Worm (Caenorhabditis elegans): ENCODE results near the gene K07E3.9.

Gene K07E3.9

ce11 chrX:8074527-8074926, 33.5 kb upstream of the K07E3.9 start:
- TF ChIP-seq lin-32 (GFP tag; optimal IDR thresholded peaks at IDR 0.05), result no peak
- TF ChIP-seq sem-2 (GFP tag; optimal IDR thresholded peaks at IDR 0.05), result no peak
- TF ChIP-seq M03D4.4 (tag; optimal IDR thresholded peaks at IDR 0.05), result no peak
- TF ChIP-seq ceh-39 (tag; optimal IDR thresholded peaks at IDR 0.05), result no peak
- no peak for TF ChIP-seq ztf-11 (tag; optimal IDR thresholded peaks at IDR 0.05)
- no peak for TF ChIP-seq mep-1 (tag; optimal IDR thresholded peaks at IDR 0.05)
- TF ChIP-seq nhr-237 (tag; optimal IDR thresholded peaks at IDR 0.05), result no peak
- no peak for TF ChIP-seq ceh-83 (GFP tag; optimal IDR thresholded peaks at IDR 0.05)
- no peak for TF ChIP-seq blmp-1 (tag; optimal IDR thresholded peaks at IDR 0.05)
- TF ChIP-seq nhr-2 (tag; optimal IDR thresholded peaks at IDR 0.05), result no peak

DNA sequence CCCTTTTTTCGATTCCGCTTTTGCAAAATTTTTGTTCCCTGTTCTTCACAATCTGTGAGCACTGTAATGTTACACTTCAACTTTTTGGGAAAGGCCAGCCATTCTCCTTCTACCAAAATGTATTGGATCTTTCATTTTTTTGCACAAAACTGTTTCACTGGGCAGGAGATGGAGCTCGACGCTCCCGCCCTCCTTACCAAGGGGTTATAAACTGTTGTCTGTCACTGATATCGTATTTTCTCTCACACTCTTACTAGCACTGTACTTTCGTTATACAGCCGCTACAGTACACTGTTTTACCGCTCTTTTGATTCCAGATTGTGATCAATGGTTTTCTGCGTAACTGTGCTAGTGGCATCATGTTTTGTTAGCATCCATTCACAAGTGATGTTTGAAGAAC, 30.3 kb upstream of the K07E3.9 start, which contains the start of gene C46F2.1:
C46F2.1 (plus strand) TSS at position 301 of the 400 bp plus-strand sequence.
- TF ChIP-seq unc-62 (GFP tag; optimal IDR thresholded peaks at IDR 0.05), result no peak
- no peak for TF ChIP-seq mep-1 (tag; optimal IDR thresholded peaks at IDR 0.05)
- TF ChIP-seq nhr-12 (tag; optimal IDR thresholded peaks at IDR 0.05), result no peak
- no peak for TF ChIP-seq ces-1 (GFP tag; optimal IDR thresholded peaks at IDR 0.05)
- no peak for TF ChIP-seq nhr-76 (tag; optimal IDR thresholded peaks at IDR 0.05)
- TF ChIP-seq ceh-83 (GFP tag; optimal IDR thresholded peaks at IDR 0.05), result no peak
- TF ChIP-seq unc-120 (tag; optimal IDR thresholded peaks at IDR 0.05; ENCODE audit: poor library complexity, severe bottlenecking), result no peak
- no peak for TF ChIP-seq pha-4 (tag; optimal IDR thresholded peaks at IDR 0.05)
- no peak for TF ChIP-seq sptf-1 (tag; optimal IDR thresholded peaks at IDR 0.05)
- TF ChIP-seq nhr-237 (tag; optimal IDR thresholded peaks at IDR 0.05), result no peak
- no peak for TF ChIP-seq ceh-39 (tag; optimal IDR thresholded peaks at IDR 0.05)
- no peak for TF ChIP-seq lsy-2 (tag; optimal IDR thresholded peaks at IDR 0.05)
- no peak for TF ChIP-seq elt-3 (tag; optimal IDR thresholded peaks at IDR 0.05)
- no peak for TF ChIP-seq elt-1 (tag; optimal IDR thresholded peaks at IDR 0.05; ENCODE audit: borderline replicate concordance, insufficient read depth)
- TF ChIP-seq tbx-8 (GFP tag; optimal IDR thresholded peaks at IDR 0.05), result no peak
- no peak for TF ChIP-seq unc-39 (tag; optimal IDR thresholded peaks at IDR 0.05)
- no peak for TF ChIP-seq mls-2 (tag; optimal IDR thresholded peaks at IDR 0.05)
- no peak for TF ChIP-seq mab-5 (tag; optimal IDR thresholded peaks at IDR 0.05)
- no peak for TF ChIP-seq nhr-28 (tag; optimal IDR thresholded peaks at IDR 0.05)
- TF ChIP-seq drap-1 (GFP tag; optimal IDR thresholded peaks at IDR 0.05), result no peak

ce11 chrX:8078374-8078773, 29.6 kb upstream of the K07E3.9 start:
- TF ChIP-seq pha-4 (tag; optimal IDR thresholded peaks at IDR 0.05) (no peak), nhr-28 (tag; optimal IDR thresholded peaks at IDR 0.05) (no peak), M03D4.4 (tag; optimal IDR thresholded peaks at IDR 0.05) (no peak), hlh-1 (tag; optimal IDR thresholded peaks at IDR 0.05) (no peak), blmp-1 (tag; optimal IDR thresholded peaks at IDR 0.05) (no peak), sptf-1 (tag; optimal IDR thresholded peaks at IDR 0.05) (no peak), unc-120 (tag; optimal IDR thresholded peaks at IDR 0.05; ENCODE audit: poor library complexity, severe bottlenecking) (no peak), elt-1 (tag; optimal IDR thresholded peaks at IDR 0.05; ENCODE audit: borderline replicate concordance, insufficient read depth) (no peak), ham-2 (GFP tag; optimal IDR thresholded peaks at IDR 0.05) (no peak), lsy-2 (tag; optimal IDR thresholded peaks at IDR 0.05) (no peak), lin-32 (GFP tag; optimal IDR thresholded peaks at IDR 0.05) (no peak), ceh-39 (tag; optimal IDR thresholded peaks at IDR 0.05) (no peak), elt-3 (tag; optimal IDR thresholded peaks at IDR 0.05) (no peak), drap-1 (GFP tag; optimal IDR thresholded peaks at IDR 0.05) (no peak), ceh-83 (GFP tag; optimal IDR thresholded peaks at IDR 0.05) (no peak)

DNA sequence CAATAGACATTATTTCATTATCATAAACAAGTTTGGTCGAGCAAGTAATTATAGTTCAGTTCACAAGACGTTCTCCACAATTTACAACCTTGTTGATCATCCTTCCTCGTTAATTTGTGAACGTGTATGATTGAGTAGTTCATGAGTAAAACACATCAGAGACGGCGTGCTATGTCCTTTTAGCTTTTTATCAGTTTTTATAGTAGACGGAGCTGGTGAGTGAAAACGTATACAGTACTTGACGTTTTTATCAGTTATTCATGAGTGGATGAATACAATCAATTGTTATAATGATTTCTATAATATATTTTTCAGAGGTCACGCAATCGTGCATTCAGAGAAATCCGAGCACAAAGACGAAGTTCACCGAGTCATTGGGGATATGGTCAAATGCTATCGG, 29.1 kb upstream of the K07E3.9 start:
- TF ChIP-seq nhr-12 (tag; optimal IDR thresholded peaks at IDR 0.05), result no peak
- TF ChIP-seq mls-2 (tag; optimal IDR thresholded peaks at IDR 0.05), result no peak
- no peak for TF ChIP-seq mep-1 (tag; optimal IDR thresholded peaks at IDR 0.05)
- no peak for TF ChIP-seq sem-2 (GFP tag; optimal IDR thresholded peaks at IDR 0.05)
- no peak for TF ChIP-seq hlh-1 (tag; optimal IDR thresholded peaks at IDR 0.05)
- no peak for TF ChIP-seq ztf-11 (tag; optimal IDR thresholded peaks at IDR 0.05)
- TF ChIP-seq elt-1 (tag; optimal IDR thresholded peaks at IDR 0.05; ENCODE audit: borderline replicate concordance, insufficient read depth), result no peak
- no peak for TF ChIP-seq nhr-237 (tag; optimal IDR thresholded peaks at IDR 0.05)
- no peak for TF ChIP-seq lin-32 (GFP tag; optimal IDR thresholded peaks at IDR 0.05)
- no peak for TF ChIP-seq cnd-1 (tag; optimal IDR thresholded peaks at IDR 0.05)
- no peak for TF ChIP-seq blmp-1 (tag; optimal IDR thresholded peaks at IDR 0.05)
- no peak for TF ChIP-seq zip-8 (tag; optimal IDR thresholded peaks at IDR 0.05)
- TF ChIP-seq unc-39 (tag; optimal IDR thresholded peaks at IDR 0.05), result no peak
- TF ChIP-seq unc-62 (GFP tag; optimal IDR thresholded peaks at IDR 0.05), result no peak
- TF ChIP-seq ham-2 (GFP tag; optimal IDR thresholded peaks at IDR 0.05), result no peak
- TF ChIP-seq ceh-39 (tag; optimal IDR thresholded peaks at IDR 0.05), result no peak

DNA sequence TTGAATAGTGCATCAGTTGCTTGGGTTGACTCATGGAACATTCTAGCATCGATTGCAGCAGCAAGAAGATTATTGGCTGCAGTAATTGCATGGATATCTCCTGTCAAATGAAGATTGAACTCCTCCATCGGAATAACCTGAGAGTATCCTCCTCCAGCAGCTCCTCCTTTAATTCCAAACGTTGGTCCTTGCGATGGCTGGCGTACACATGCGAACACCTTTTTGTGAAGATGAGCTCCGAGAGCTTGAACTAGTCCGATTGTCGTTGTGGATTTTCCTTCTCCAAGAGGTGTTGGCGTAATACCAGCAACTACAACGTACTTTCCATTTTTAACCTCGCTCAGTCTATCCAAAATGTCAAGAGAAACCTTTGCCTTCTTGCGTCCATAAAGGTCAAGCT, 25.3 kb upstream of the K07E3.9 start:
- no peak for TF ChIP-seq mep-1 (tag; optimal IDR thresholded peaks at IDR 0.05)
- TF ChIP-seq mab-5 (tag; optimal IDR thresholded peaks at IDR 0.05), result no peak
- no peak for TF ChIP-seq mls-2 (tag; optimal IDR thresholded peaks at IDR 0.05)
- TF ChIP-seq nhr-28 (tag; optimal IDR thresholded peaks at IDR 0.05), result no peak
- no peak for TF ChIP-seq ceh-83 (GFP tag; optimal IDR thresholded peaks at IDR 0.05)
- no peak for TF ChIP-seq lsy-2 (tag; optimal IDR thresholded peaks at IDR 0.05)
- no peak for TF ChIP-seq M03D4.4 (tag; optimal IDR thresholded peaks at IDR 0.05)
- TF ChIP-seq ztf-11 (tag; optimal IDR thresholded peaks at IDR 0.05), result no peak
- no peak for TF ChIP-seq hlh-1 (tag; optimal IDR thresholded peaks at IDR 0.05)
